Fruit fly (Drosophila melanogaster) whole organism, embryonic: ENCODE data around the gene CG43925.
A peak's percentile ranks its signal among the peaks of the same experiment; 100 is the strongest.

Source experiments
- BtbVII ChIP-seq: fragments of 200-800 bp; sonication (Bioruptor generic); optimal IDR thresholded peaks from 3 replicates; lab custom pipeline; 2017; ENCODE audit warnings: missing biosample characterization, mild to moderate bottlenecking, missing genetic modification characterization
- CG10267 ChIP-seq: fragments of 200-800 bp; sonication (Bioruptor generic); optimal IDR thresholded peaks from 2 replicates; lab custom pipeline; 2018; ENCODE audit warnings: missing biosample characterization, mild to moderate bottlenecking, missing genetic modification characterization, moderate library complexity
- CG13424 ChIP-seq: fragments of 200-800 bp; sonication (Bioruptor generic); optimal IDR thresholded peaks from 2 replicates; lab custom pipeline; 2019; ENCODE audit warnings: missing biosample characterization, mild to moderate bottlenecking, missing genetic modification characterization, moderate library complexity
- CG13775 ChIP-seq: fragments of 200-800 bp; sonication (Bioruptor generic); optimal IDR thresholded peaks from 3 replicates; lab custom pipeline; 2017; ENCODE audit warnings: missing biosample characterization, mild to moderate bottlenecking, missing genetic modification characterization
- CG15269 ChIP-seq: fragments of 200-800 bp; sonication (Bioruptor generic); optimal IDR thresholded peaks from 2 replicates; lab custom pipeline; 2018; ENCODE audit warnings: missing biosample characterization, mild to moderate bottlenecking, missing genetic modification characterization, moderate library complexity
- CG17802 ChIP-seq: fragments of 200-800 bp; sonication (Bioruptor generic); optimal IDR thresholded peaks from 2 replicates; lab custom pipeline; 2018; ENCODE audit warnings: missing biosample characterization, mild to moderate bottlenecking, missing genetic modification characterization, moderate library complexity
- CG1832 ChIP-seq: fragments of 200-800 bp; sonication (Bioruptor generic); optimal IDR thresholded peaks from 2 replicates; lab custom pipeline; 2017; ENCODE audit warnings: missing biosample characterization, mild to moderate bottlenecking, missing genetic modification characterization, inconsistent platforms
- CG18599 ChIP-seq: fragments of 200-800 bp; sonication (Bioruptor generic); optimal IDR thresholded peaks from 3 replicates; lab custom pipeline; 2017; ENCODE audit warnings: missing biosample characterization, missing genetic modification characterization, mild to moderate bottlenecking, moderate library complexity, missing genetic modification reagents
- CG18764 ChIP-seq: fragments of 200-800 bp; sonication (Bioruptor generic); optimal IDR thresholded peaks from 3 replicates; lab custom pipeline; 2016; ENCODE audit warnings: missing biosample characterization, missing genetic modification characterization
- CG2120 ChIP-seq: fragments of 200-800 bp; sonication (Bioruptor generic); optimal IDR thresholded peaks from 3 replicates; lab custom pipeline; 2016; ENCODE audit warnings: missing biosample characterization, missing genetic modification characterization
- CG30020 ChIP-seq: fragments of 200-800 bp; optimal IDR thresholded peaks from 2 replicates; lab custom pipeline; 2019; ENCODE audit warnings: missing biosample characterization, mild to moderate bottlenecking, missing genetic modification characterization, moderate library complexity
- CG31388 ChIP-seq: fragments of 200-800 bp; sonication (Bioruptor generic); optimal IDR thresholded peaks from 2 replicates; lab custom pipeline; 2016; ENCODE audit warnings: missing biosample characterization, missing genetic modification characterization
- CG32532 ChIP-seq: fragments of 200-800 bp; sonication (Bioruptor generic); IDR thresholded peaks from 2 replicates; pipeline ENCODE4 v1.3.6; 2022; ENCODE audit warnings: missing biosample characterization, missing genetic modification characterization
- CG33557 ChIP-seq: fragments of 200-800 bp; sonication (Bioruptor generic); optimal IDR thresholded peaks from 2 replicates; lab custom pipeline; 2019; ENCODE audit warnings: missing biosample characterization, mild to moderate bottlenecking, missing genetic modification characterization, moderate library complexity
- CG4707 ChIP-seq: fragments of 200-800 bp; sonication (Bioruptor generic); optimal IDR thresholded peaks from 2 replicates; lab custom pipeline; 2018; ENCODE audit warnings: missing biosample characterization, mild to moderate bottlenecking, missing genetic modification characterization, moderate library complexity
- CG6689 ChIP-seq: fragments of 200-800 bp; sonication (Bioruptor generic); IDR thresholded peaks from 2 replicates; pipeline ENCODE4 v1.3.6; 2022; ENCODE audit warnings: missing biosample characterization, missing genetic modification characterization
- CG7556 ChIP-seq: fragments of 200-800 bp; sonication (Bioruptor generic); optimal IDR thresholded peaks from 2 replicates; lab custom pipeline; 2017; ENCODE audit warnings: missing biosample characterization, mild to moderate bottlenecking, missing genetic modification characterization
- CoRest ChIP-seq: fragments of 200-800 bp; sonication (Bioruptor generic); optimal IDR thresholded peaks from 3 replicates; lab custom pipeline; 2018; ENCODE audit warnings: missing biosample characterization, mild to moderate bottlenecking, missing genetic modification characterization, moderate library complexity
- D ChIP-seq, 2 experiments: fragments of 200-800 bp in 1 of 2; fragments of >200 bp in 1 of 2; sonication (Bioruptor generic) in 1 of 2; optimal IDR thresholded peaks; 2 replicates in 1 of 2; 3 replicates in 1 of 2; lab custom pipeline; 2017; ENCODE audit warnings: mild to moderate bottlenecking in 1 of 2, missing biosample characterization in 1 of 2, missing genetic modification characterization in 1 of 2, missing genetic modification reagents in 1 of 2
- D19A ChIP-seq: fragments of 200-800 bp; optimal IDR thresholded peaks from 3 replicates; lab custom pipeline; 2019; ENCODE audit warnings: missing biosample characterization, mild to moderate bottlenecking, missing genetic modification characterization, moderate library complexity
- Doc3 ChIP-seq: fragments of 200-800 bp; sonication (Bioruptor generic); IDR thresholded peaks from 3 replicates; pipeline ENCODE4 v1.3.6; 2022; ENCODE audit warnings: missing biosample characterization, missing genetic modification characterization; ENCODE audit not compliant: partially characterized antibody
- Dref ChIP-seq: fragments of 200-800 bp; sonication (Bioruptor generic); IDR thresholded peaks from 2 replicates; pipeline ENCODE4 v1.3.6; 2022; ENCODE audit warnings: missing biosample characterization, missing genetic modification characterization
- E2f2 ChIP-seq: fragments of 200-800 bp; sonication (Bioruptor generic); IDR thresholded peaks from 2 replicates; pipeline ENCODE4 v1.3.6; 2022; ENCODE audit warnings: missing biosample characterization, missing genetic modification characterization
- Elba2 ChIP-seq: fragments of 200-800 bp; sonication (Bioruptor generic); optimal IDR thresholded peaks from 3 replicates; lab custom pipeline; 2016; ENCODE audit warnings: missing biosample characterization, missing genetic modification characterization
- Ets97D ChIP-seq: fragments of 200-800 bp; sonication (Bioruptor generic); optimal IDR thresholded peaks from 3 replicates; lab custom pipeline; 2016; ENCODE audit warnings: missing biosample characterization, missing genetic modification characterization
- HLH3B ChIP-seq: fragments of 200-800 bp; sonication (Bioruptor generic); IDR thresholded peaks from 2 replicates; pipeline ENCODE4 v1.3.6; 2022; ENCODE audit warnings: missing biosample characterization, missing genetic modification characterization
- HLH54F ChIP-seq: fragments of 200-800 bp; sonication (Bioruptor generic); optimal IDR thresholded peaks from 3 replicates; lab custom pipeline; 2016; ENCODE audit warnings: missing biosample characterization, missing genetic modification characterization
- Mad ChIP-seq: fragments of 200-800 bp; sonication (Bioruptor generic); optimal IDR thresholded peaks from 2 replicates; lab custom pipeline; 2016; ENCODE audit warnings: missing biosample characterization, missing genetic modification characterization
- Neu2 ChIP-seq: fragments of 200-800 bp; sonication (Bioruptor generic); optimal IDR thresholded peaks from 3 replicates; lab custom pipeline; 2016; ENCODE audit warnings: missing biosample characterization, missing genetic modification characterization, borderline replicate concordance
- PHDP ChIP-seq: fragments of 200-800 bp; sonication (Bioruptor generic); optimal IDR thresholded peaks from 3 replicates; lab custom pipeline; 2018; ENCODE audit warnings: missing biosample characterization, mild to moderate bottlenecking, missing genetic modification characterization, moderate library complexity
- YL-1 ChIP-seq: fragments of 200-800 bp; sonication (Bioruptor generic); optimal IDR thresholded peaks from 3 replicates; lab custom pipeline; 2017; ENCODE audit warnings: missing biosample characterization, mild to moderate bottlenecking, missing genetic modification characterization
- amos ChIP-seq: fragments of 200-800 bp; sonication (Bioruptor generic); IDR thresholded peaks from 2 replicates; pipeline ENCODE4 v1.3.6; 2022; ENCODE audit warnings: missing biosample characterization, missing genetic modification characterization; ENCODE audit not compliant: partially characterized antibody
- ase ChIP-seq: fragments of 200-800 bp; sonication (Bioruptor generic); IDR thresholded peaks from 3 replicates; pipeline ENCODE4 v1.3.6; 2022; ENCODE audit warnings: missing biosample characterization, missing genetic modification characterization
- bsh ChIP-seq, 2 experiments: fragments of 200-800 bp; sonication (Bioruptor generic); optimal IDR thresholded peaks; 2 replicates each; lab custom pipeline; 2017 to 2018; ENCODE audit warnings: mild to moderate bottlenecking in 2 of 2, missing biosample characterization in 2 of 2, missing genetic modification characterization in 2 of 2, moderate library complexity in 1 of 2
- gfzf ChIP-seq: fragments of 200-800 bp; sonication (Bioruptor generic); optimal IDR thresholded peaks from 2 replicates; lab custom pipeline; 2016; ENCODE audit warnings: missing biosample characterization, mild to moderate bottlenecking, missing genetic modification characterization, moderate library complexity
- grau ChIP-seq: fragments of 200-800 bp; optimal IDR thresholded peaks from 3 replicates; lab custom pipeline; 2019; ENCODE audit warnings: missing biosample characterization, mild to moderate bottlenecking, missing genetic modification characterization, moderate library complexity
- gsb-n ChIP-seq: fragments of 200-800 bp; sonication (Bioruptor generic); optimal IDR thresholded peaks from 3 replicates; lab custom pipeline; 2018; ENCODE audit warnings: missing biosample characterization, mild to moderate bottlenecking, missing genetic modification characterization
- ham ChIP-seq: fragments of 200-800 bp; sonication (Bioruptor generic); IDR thresholded peaks from 2 replicates; pipeline ENCODE4 v1.3.6; 2022; ENCODE audit warnings: missing biosample characterization, missing genetic modification characterization
- klu ChIP-seq: fragments of 200-800 bp; sonication (Bioruptor generic); IDR thresholded peaks from 2 replicates; pipeline ENCODE4 v1.3.6; 2022; ENCODE audit warnings: missing biosample characterization, missing genetic modification characterization
- mam ChIP-seq: fragments of 200-800 bp; sonication (Bioruptor generic); optimal IDR thresholded peaks from 3 replicates; lab custom pipeline; 2016; ENCODE audit warnings: missing biosample characterization, missing genetic modification characterization
- pita ChIP-seq: fragments of 200-800 bp; sonication (Bioruptor generic); optimal IDR thresholded peaks from 2 replicates; lab custom pipeline; 2017; ENCODE audit warnings: missing biosample characterization, mild to moderate bottlenecking, missing genetic modification characterization
- prd ChIP-seq, 3 experiments: fragments of >200 bp in 2 of 3; fragments of 200-800 bp in 1 of 3; sonication (Bioruptor generic) in 1 of 3; optimal IDR thresholded peaks in 2 of 3; IDR thresholded peaks in 1 of 3; 2 replicates in 2 of 3; 3 replicates in 1 of 3; pipeline versions ENCODE4 v1.3.6 to Lab custom; 2017 to 2022; ENCODE audit warnings: missing biosample characterization in 1 of 3, missing genetic modification characterization in 1 of 3
- repo ChIP-seq: fragments of 200-800 bp; sonication (Bioruptor generic); optimal IDR thresholded peaks from 2 replicates; lab custom pipeline; 2016; ENCODE audit warnings: missing biosample characterization, missing genetic modification characterization
- sima ChIP-seq: fragments of 200-800 bp; sonication (Bioruptor generic); optimal IDR thresholded peaks from 2 replicates; lab custom pipeline; 2016; ENCODE audit warnings: missing biosample characterization, missing genetic modification characterization
- sr ChIP-seq: fragments of 200-800 bp; sonication (Bioruptor generic); IDR thresholded peaks from 3 replicates; pipeline ENCODE4 v1.3.6; 2022; ENCODE audit warnings: missing biosample characterization, missing genetic modification characterization
- stc ChIP-seq: fragments of 200-800 bp; sonication (Bioruptor generic); IDR thresholded peaks from 2 replicates; pipeline ENCODE4 v1.3.6; 2022; ENCODE audit warnings: missing biosample characterization, missing genetic modification characterization
- stwl ChIP-seq: fragments of 200-800 bp; sonication (Bioruptor generic); optimal IDR thresholded peaks from 3 replicates; lab custom pipeline; 2018; ENCODE audit warnings: missing biosample characterization, mild to moderate bottlenecking, missing genetic modification characterization, moderate library complexity
- zen2 ChIP-seq: fragments of 200-800 bp; sonication (Bioruptor generic); IDR thresholded peaks from 3 replicates; pipeline ENCODE4 v1.3.6; 2022; ENCODE audit warnings: missing biosample characterization, missing genetic modification characterization; ENCODE audit not compliant: partially characterized antibody

The CG43925 gene

DNA sequence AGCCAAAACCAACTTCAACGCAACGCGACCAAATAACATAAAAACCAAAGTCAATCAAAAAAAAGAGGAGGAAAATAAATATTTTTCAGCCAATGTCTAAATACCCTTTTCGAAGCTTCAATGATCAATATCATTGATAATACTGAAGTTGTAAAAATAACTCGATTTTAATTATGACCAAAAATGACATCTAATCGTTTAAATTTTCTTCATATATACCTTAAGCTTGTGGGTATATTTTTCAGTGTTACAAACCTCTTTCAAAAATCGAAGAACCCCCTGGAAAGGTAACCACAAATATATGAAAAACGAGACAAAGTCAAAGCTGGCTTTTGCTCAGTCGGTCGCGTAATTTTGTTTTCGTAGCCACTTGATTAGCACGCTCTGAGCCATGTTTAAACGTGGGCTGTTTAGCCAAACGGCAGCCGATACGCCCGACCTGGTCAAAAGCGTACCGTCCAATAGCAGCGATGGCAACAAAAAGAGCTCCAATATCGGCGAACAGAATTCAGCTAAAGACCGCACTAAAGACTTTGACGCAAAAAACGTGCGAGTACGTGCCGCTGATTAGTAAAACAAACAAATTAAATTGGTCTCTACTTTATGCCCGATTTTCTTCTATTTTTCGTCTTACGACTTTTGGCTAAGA lies 31.1 kb upstream of the CG43925 start (continued):
- no peak for TF ChIP-seq D (optimal IDR thresholded peaks at IDR 0.05; lab: Kevin White, UChicago)
- no peak for TF ChIP-seq D (GFP tag; optimal IDR thresholded peaks at IDR 0.05; lab: Kevin White, UChicago)
- no peak for TF ChIP-seq Neu2
- peak; percentile 73 for TF ChIP-seq CG13424 (tag; lab: Kevin White, UChicago)
- peak; percentile 91 for TF ChIP-seq CG2120 (GFP tag; lab: Kevin White, UChicago)
- TF ChIP-seq gfzf (GFP tag; lab: Kevin White, UChicago) = no peak
- peak; percentile 84 for TF ChIP-seq CG15269 (tag; lab: Kevin White, UChicago)
- peak; percentile 23 for TF ChIP-seq sima (GFP tag; lab: Kevin White, UChicago)
- peak; percentile 85 for TF ChIP-seq grau (tag; lab: Kevin White, UChicago)
- TF ChIP-seq CG31388 (GFP tag; lab: Kevin White, UChicago) = no peak
- peak; percentile 61 for TF ChIP-seq E2f2 (GFP tag; lab: Robert Waterston, UW)
- TF ChIP-seq ham (GFP tag; lab: Robert Waterston, UW) = no peak
- TF ChIP-seq zen2 (GFP tag; lab: Robert Waterston, UW) = no peak
- TF ChIP-seq CG18764 = peak; percentile 64
- peak; percentile 87 for TF ChIP-seq CoRest (tag; lab: Kevin White, UChicago)
- no peak for TF ChIP-seq prd (optimal IDR thresholded peaks at IDR 0.05; lab: Kevin White, UChicago)
- TF ChIP-seq prd (GFP tag; IDR thresholded peaks at IDR 0.05; lab: Robert Waterston, UW) = peak; percentile 82
- TF ChIP-seq mam (GFP tag; lab: Kevin White, UChicago) = peak; percentile 79
- peak; percentile 19 for TF ChIP-seq Ets97D
- TF ChIP-seq bsh (GFP tag; optimal IDR thresholded peaks at IDR 0.05; lab: Kevin White, UChicago) = peak in 1 of 2 experiments; percentile 34
- no peak for TF ChIP-seq pita
- TF ChIP-seq stwl (tag; lab: Kevin White, UChicago) = no peak
- peak; percentile 70 for TF ChIP-seq HLH54F (GFP tag; lab: Kevin White, UChicago)
- TF ChIP-seq stc (GFP tag; lab: Robert Waterston, UW) = peak; percentile 73
- no peak for TF ChIP-seq CG1832
- no peak for TF ChIP-seq Elba2
- TF ChIP-seq klu = peak; percentile 63
- peak; percentile 87 for TF ChIP-seq CG18599 (GFP tag; lab: Kevin White, UChicago)
- peak; percentile 81 for TF ChIP-seq PHDP (tag; lab: Kevin White, UChicago)
- peak; percentile 91 for TF ChIP-seq CG32532 (GFP tag; lab: Robert Waterston, UW)
- peak; percentile 75 for TF ChIP-seq BtbVII
- no peak for TF ChIP-seq YL-1 (GFP tag; lab: Kevin White, UChicago)
- peak; percentile 59 for TF ChIP-seq CG13775
- TF ChIP-seq CG17802 (tag; lab: Kevin White, UChicago) = no peak
- TF ChIP-seq D19A = peak; percentile 82
- TF ChIP-seq amos (GFP tag; lab: Robert Waterston, UW) = no peak
- TF ChIP-seq CG4707 (GFP tag; lab: Kevin White, UChicago) = no peak
- no peak for TF ChIP-seq sr (GFP tag; lab: Robert Waterston, UW)
- TF ChIP-seq repo (GFP tag; lab: Kevin White, UChicago) = peak; percentile 46
- no peak for TF ChIP-seq Mad (GFP tag; lab: Kevin White, UChicago)
- peak; percentile 0 for TF ChIP-seq gsb-n (tag; lab: Kevin White, UChicago)
- peak; percentile 74 for TF ChIP-seq CG6689 (GFP tag; lab: Robert Waterston, UW)
- TF ChIP-seq CG30020 (tag; lab: Kevin White, UChicago) = no peak
- TF ChIP-seq Dref (GFP tag; lab: Robert Waterston, UW) = no peak
- peak; percentile 65 for TF ChIP-seq CG7556
- TF ChIP-seq Doc3 (GFP tag; lab: Robert Waterston, UW) = no peak
- no peak for TF ChIP-seq CG33557 (GFP tag; lab: Kevin White, UChicago)
- peak; percentile 76 for TF ChIP-seq HLH3B (GFP tag; lab: Robert Waterston, UW)
- peak; percentile 54 for TF ChIP-seq CG10267
- TF ChIP-seq ase (GFP tag; lab: Robert Waterston, UW) = 0 out of 3 replicates have a peak, but pooled peaks have one; percentile 36
